Worm (Caenorhabditis elegans) whole organism, mixed stage, embryonic: Measurements from ENCODE around the gene F54D5.15.

Source experiments
- M03D4.4 ChIP-seq: sonication (generic microtip); optimal IDR thresholded peaks from 2 replicates; lab custom pipeline; 2017; ENCODE audit warnings: mild to moderate bottlenecking, missing genetic modification characterization, missing compliant biosample characterization
- bed-3 ChIP-seq: fragments of 200-800 bp; sonication (Bioruptor generic); optimal IDR thresholded peaks from 3 replicates; lab custom pipeline; 2018; ENCODE audit warnings: mild to moderate bottlenecking, missing genetic modification characterization, moderate library complexity, missing compliant biosample characterization
- blmp-1 ChIP-seq: fragments of 150-350 bp; optimal IDR thresholded peaks from 2 replicates; lab custom pipeline; 2014; ENCODE audit warnings: missing biosample characterization, missing genetic modification characterization
- ceh-39 ChIP-seq: fragments of 150-350 bp; optimal IDR thresholded peaks from 2 replicates; lab custom pipeline; 2014; ENCODE audit warnings: missing biosample characterization, missing genetic modification characterization
- ceh-43 ChIP-seq: fragments of 200-800 bp; sonication (Bioruptor generic); optimal IDR thresholded peaks from 2 replicates; lab custom pipeline; 2018; ENCODE audit warnings: mild to moderate bottlenecking, missing genetic modification characterization, moderate library complexity, missing compliant biosample characterization
- ceh-83 ChIP-seq: fragments of 200-800 bp; sonication (Bioruptor generic); optimal IDR thresholded peaks from 2 replicates; lab custom pipeline; 2018; ENCODE audit warnings: mild to moderate bottlenecking, missing genetic modification characterization, missing compliant biosample characterization
- ces-1 ChIP-seq: fragments of 150-350 bp; optimal IDR thresholded peaks from 2 replicates; lab custom pipeline; 2014; ENCODE audit warnings: missing biosample characterization, missing genetic modification reagents, missing genetic modification characterization
- cnd-1 ChIP-seq: fragments of 200-800 bp; sonication (Bioruptor generic); optimal IDR thresholded peaks from 2 replicates; lab custom pipeline; 2018; ENCODE audit warnings: mild to moderate bottlenecking, missing genetic modification characterization, missing compliant biosample characterization
- drap-1 ChIP-seq: fragments of 200-800 bp; sonication (Bioruptor generic); optimal IDR thresholded peaks from 3 replicates; lab custom pipeline; 2018; ENCODE audit warnings: mild to moderate bottlenecking, missing genetic modification characterization, missing compliant biosample characterization
- elt-1 ChIP-seq: sonication (generic microtip); optimal IDR thresholded peaks from 2 replicates; lab custom pipeline; 2017; ENCODE audit warnings: missing genetic modification characterization, mild to moderate bottlenecking, missing compliant biosample characterization, antibody characterized with exemption, moderate library complexity, borderline replicate concordance; ENCODE audit not compliant: insufficient read depth
- elt-3 ChIP-seq: fragments of 150-350 bp; optimal IDR thresholded peaks from 2 replicates; lab custom pipeline; 2014; ENCODE audit warnings: missing biosample characterization, missing genetic modification characterization
- flh-1 ChIP-seq: fragments of 200-800 bp; sonication (Bioruptor generic); optimal IDR thresholded peaks from 2 replicates; lab custom pipeline; 2018; ENCODE audit warnings: mild to moderate bottlenecking, missing genetic modification characterization, moderate library complexity, missing compliant biosample characterization
- ham-2 ChIP-seq: fragments of 200-800 bp; sonication (Bioruptor generic); optimal IDR thresholded peaks from 2 replicates; lab custom pipeline; 2018; ENCODE audit warnings: mild to moderate bottlenecking, missing genetic modification characterization, missing compliant biosample characterization
- hlh-1 ChIP-seq: fragments of 150-350 bp; optimal IDR thresholded peaks from 2 replicates; lab custom pipeline; 2014; ENCODE audit warnings: missing biosample characterization, missing genetic modification reagents, missing genetic modification characterization
- lin-13 ChIP-seq: fragments of 150-350 bp; optimal IDR thresholded peaks from 2 replicates; lab custom pipeline; 2014; ENCODE audit warnings: missing biosample characterization, missing genetic modification characterization
- lin-32 ChIP-seq: fragments of 200-800 bp; sonication (Bioruptor generic); optimal IDR thresholded peaks from 2 replicates; lab custom pipeline; 2018; ENCODE audit warnings: mild to moderate bottlenecking, missing genetic modification characterization, missing compliant biosample characterization
- lsy-2 ChIP-seq: fragments of 150-350 bp; optimal IDR thresholded peaks from 2 replicates; lab custom pipeline; 2014; ENCODE audit warnings: missing biosample characterization, missing genetic modification characterization
- mab-5 ChIP-seq: fragments of 150-350 bp; optimal IDR thresholded peaks from 2 replicates; lab custom pipeline; 2014; ENCODE audit warnings: missing biosample characterization, missing genetic modification characterization
- mep-1 ChIP-seq: fragments of 150-350 bp; optimal IDR thresholded peaks from 2 replicates; lab custom pipeline; 2017; ENCODE audit warnings: missing biosample characterization, missing genetic modification reagents, missing genetic modification characterization, inconsistent platforms
- mls-2 ChIP-seq: sonication (generic microtip); optimal IDR thresholded peaks from 2 replicates; lab custom pipeline; 2016; ENCODE audit warnings: mild to moderate bottlenecking, missing genetic modification characterization, moderate library complexity, missing compliant biosample characterization
- nhr-12 ChIP-seq: fragments of 150-350 bp; optimal IDR thresholded peaks from 2 replicates; lab custom pipeline; 2014; ENCODE audit warnings: missing biosample characterization, missing genetic modification characterization
- nhr-2 ChIP-seq: fragments of 150-350 bp; optimal IDR thresholded peaks from 2 replicates; lab custom pipeline; 2014; ENCODE audit warnings: missing biosample characterization, missing genetic modification characterization
- nhr-237 ChIP-seq: fragments of 150-350 bp; optimal IDR thresholded peaks from 2 replicates; lab custom pipeline; 2014; ENCODE audit warnings: missing biosample characterization, missing genetic modification characterization
- nhr-28 ChIP-seq: fragments of 150-350 bp; optimal IDR thresholded peaks from 2 replicates; lab custom pipeline; 2014; ENCODE audit warnings: missing biosample characterization, missing genetic modification characterization
- nhr-76 ChIP-seq: sonication (generic microtip); optimal IDR thresholded peaks from 2 replicates; lab custom pipeline; 2017; ENCODE audit warnings: missing biosample characterization, missing genetic modification characterization
- pha-4 ChIP-seq: fragments of 150-350 bp; optimal IDR thresholded peaks from 2 replicates; lab custom pipeline; 2018; ENCODE audit warnings: missing biosample characterization, missing genetic modification reagents, missing genetic modification characterization
- sem-2 ChIP-seq: fragments of 200-800 bp; sonication (Bioruptor generic); optimal IDR thresholded peaks from 2 replicates; lab custom pipeline; 2018; ENCODE audit warnings: mild to moderate bottlenecking, missing genetic modification characterization, missing compliant biosample characterization
- snpc-4 ChIP-seq: fragments of 150-350 bp; optimal IDR thresholded peaks from 2 replicates; lab custom pipeline; 2014; ENCODE audit warnings: missing biosample characterization, missing genetic modification characterization
- sptf-1 ChIP-seq: sonication (generic microtip); optimal IDR thresholded peaks from 2 replicates; lab custom pipeline; 2017; ENCODE audit warnings: mild to moderate bottlenecking, missing genetic modification characterization, moderate library complexity, missing compliant biosample characterization
- tbx-8 ChIP-seq: fragments of 200-800 bp; sonication (Bioruptor generic); optimal IDR thresholded peaks from 2 replicates; lab custom pipeline; 2018; ENCODE audit warnings: mild to moderate bottlenecking, missing genetic modification characterization, moderate library complexity, missing compliant biosample characterization
- unc-120 ChIP-seq: sonication (generic microtip); optimal IDR thresholded peaks from 2 replicates; lab custom pipeline; 2017; ENCODE audit warnings: missing genetic modification characterization, missing compliant biosample characterization; ENCODE audit not compliant: poor library complexity, severe bottlenecking
- unc-39 ChIP-seq: fragments of 150-350 bp; optimal IDR thresholded peaks from 2 replicates; lab custom pipeline; 2014; ENCODE audit warnings: missing biosample characterization, missing genetic modification characterization
- unc-62 ChIP-seq: fragments of 150-350 bp; optimal IDR thresholded peaks from 2 replicates; lab custom pipeline; 2014; ENCODE audit warnings: missing biosample characterization, missing genetic modification reagents, missing genetic modification characterization
- zip-8 ChIP-seq: fragments of 150-350 bp; optimal IDR thresholded peaks from 2 replicates; lab custom pipeline; 2014; ENCODE audit warnings: missing biosample characterization, missing genetic modification characterization
- ztf-11 ChIP-seq: fragments of 150-350 bp; optimal IDR thresholded peaks from 2 replicates; lab custom pipeline; 2014; ENCODE audit warnings: missing biosample characterization, missing genetic modification characterization

F54D5.15 gene

DNA sequence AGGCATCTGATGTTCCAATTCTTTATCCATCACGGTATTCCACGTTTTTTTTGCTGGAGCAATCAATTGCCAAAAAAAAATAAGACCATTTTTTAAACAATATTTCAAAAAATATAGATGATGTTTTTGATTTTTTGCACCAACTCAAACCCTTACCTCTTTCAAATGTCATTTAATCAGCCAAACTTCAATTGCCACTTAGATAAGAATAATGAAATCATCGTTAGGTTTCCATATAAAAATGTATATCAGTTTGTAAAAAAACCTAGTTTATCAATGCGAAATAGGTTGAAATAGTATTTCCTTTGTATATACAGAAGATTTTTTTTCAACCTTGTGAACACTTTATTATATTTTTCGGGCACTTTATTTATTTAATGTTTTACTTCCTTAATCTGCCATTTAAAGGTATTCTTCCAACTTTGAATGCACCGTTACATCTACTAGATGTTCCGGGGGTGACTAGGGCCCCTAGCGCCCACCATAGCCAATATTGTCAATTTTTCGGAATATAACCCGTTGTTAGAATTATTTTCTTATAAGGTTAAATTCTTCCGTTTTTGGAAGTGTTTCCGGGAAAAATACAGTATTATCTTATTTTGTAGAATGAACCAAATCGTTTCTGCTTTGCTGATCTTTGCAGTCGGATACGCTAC is 5.3 kb upstream of the F54D5.15 start, which contains the start of the genes F54D5.23 and F54D5.4:
TSS of gene F54D5.23 (minus strand) at position 75 of the 656 bp plus-strand sequence.
TSS of gene F54D5.4 (plus strand) at position 606 of the 656 bp plus-strand sequence.
- TF ChIP-seq nhr-28 (no peak), elt-1 (tag; lab: Kevin White, UChicago) (no peak), ces-1 (no peak), nhr-12 (tag; lab: Kevin White, UChicago) (no peak), nhr-76 (no peak), elt-3 (tag; lab: Kevin White, UChicago) (no peak)

DNA sequence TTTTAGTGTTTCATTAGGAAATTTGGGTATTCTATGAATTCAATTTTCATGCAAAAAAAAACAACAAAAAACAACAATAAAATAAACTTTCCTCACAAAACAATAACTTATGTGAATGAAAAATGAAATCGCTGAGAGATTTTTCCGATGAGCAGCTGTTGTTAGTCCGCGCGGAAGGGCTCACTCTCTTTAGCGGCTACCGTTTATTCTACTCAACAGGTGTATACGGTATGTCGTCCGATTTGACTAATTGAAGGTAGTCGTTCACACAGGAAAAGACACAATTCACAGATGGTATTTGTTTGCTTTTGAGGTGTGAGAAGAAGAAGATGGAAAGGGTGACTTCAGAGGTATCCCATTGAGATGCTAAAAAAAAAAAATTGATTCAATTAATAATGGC is 4.6 kb upstream of the F54D5.15 start:
- TF ChIP-seq mep-1 (tag; lab: Kevin White, UChicago), result no peak
- TF ChIP-seq lin-32 (GFP tag; lab: Kevin White, UChicago), result peak; percentile 66
- TF ChIP-seq hlh-1 (tag; lab: Kevin White, UChicago), result peak; percentile 62
- no peak for TF ChIP-seq ceh-39
- TF ChIP-seq lsy-2 (tag; lab: Kevin White, UChicago), result peak; percentile 7
- TF ChIP-seq, all 35 proteins: peak for 3

DNA sequence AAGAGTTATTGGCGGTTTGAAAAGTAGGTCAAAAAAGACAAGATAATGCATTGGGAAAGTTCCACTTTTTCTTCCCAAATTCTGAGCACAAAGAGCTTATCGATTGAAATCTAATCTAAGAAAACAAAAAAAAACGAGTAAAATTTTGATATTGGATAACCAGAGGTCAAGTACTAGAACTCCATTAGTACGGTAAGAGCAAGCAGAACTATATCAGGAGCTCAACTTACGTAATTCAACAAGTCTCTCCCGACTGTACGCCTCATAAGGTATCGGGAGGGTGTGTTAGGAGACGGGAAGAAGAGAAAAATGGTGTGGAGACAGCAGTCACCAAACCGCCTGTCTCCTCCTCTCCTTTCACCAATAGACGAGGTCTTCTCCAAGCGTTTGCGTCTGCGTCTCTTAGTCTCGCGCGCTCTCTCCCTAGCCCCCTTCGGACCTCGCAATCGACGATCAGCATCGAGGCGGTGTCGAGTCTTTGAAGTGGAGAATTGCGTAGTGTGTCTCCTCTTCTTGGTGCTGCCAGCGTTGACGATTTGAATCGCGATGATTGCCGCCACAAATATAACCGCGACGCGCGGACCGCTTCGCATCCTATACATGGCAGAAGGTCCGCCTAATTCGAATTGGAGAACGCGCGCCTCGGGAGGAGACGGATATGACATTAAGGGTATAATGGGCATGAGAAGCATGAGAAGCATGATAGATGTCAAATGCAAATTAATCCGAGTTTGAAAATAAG is 3.1 kb upstream of the F54D5.15 start, which contains the start of gene F54D5.5:
TSS of gene F54D5.5 (minus strand) at position 51 of the 742 bp plus-strand sequence.
- TF ChIP-seq zip-8 (tag; lab: Kevin White, UChicago) (no peak), ham-2 (GFP tag; lab: Kevin White, UChicago) (peak; percentile 65), ceh-83 (GFP tag; lab: Kevin White, UChicago) (no peak), hlh-1 (tag; lab: Kevin White, UChicago) (peak; percentile 50), cnd-1 (tag; lab: Kevin White, UChicago) (peak; percentile 86), M03D4.4 (tag; lab: Kevin White, UChicago) (no peak), flh-1 (GFP tag; lab: Kevin White, UChicago) (no peak), nhr-237 (no peak), snpc-4 (no peak), bed-3 (GFP tag; lab: Kevin White, UChicago) (no peak), sem-2 (GFP tag; lab: Kevin White, UChicago) (no peak), ces-1 (peak; percentile 90), lsy-2 (tag; lab: Kevin White, UChicago) (peak; percentile 44), ceh-39 (peak; percentile 27), mls-2 (tag; lab: Kevin White, UChicago) (peak; percentile 94), unc-62 (peak; percentile 48), drap-1 (GFP tag; lab: Kevin White, UChicago) (peak; percentile 23), blmp-1 (tag; lab: Kevin White, UChicago) (no peak), ztf-11 (peak; percentile 80), nhr-2 (tag; lab: Kevin White, UChicago) (no peak), elt-3 (tag; lab: Kevin White, UChicago) (no peak), elt-1 (tag; lab: Kevin White, UChicago) (peak; percentile 42), nhr-76 (no peak), tbx-8 (GFP tag; lab: Kevin White, UChicago) (no peak), sptf-1 (peak; percentile 88), unc-39 (tag; lab: Kevin White, UChicago) (peak; percentile 63), nhr-12 (tag; lab: Kevin White, UChicago) (no peak), lin-32 (GFP tag; lab: Kevin White, UChicago) (no peak), pha-4 (tag; lab: Kevin White, UChicago) (peak; percentile 16), unc-120 (tag; lab: Kevin White, UChicago) (peak; percentile 8), nhr-28 (no peak), lin-13 (tag; lab: Kevin White, UChicago) (peak; percentile 35), mep-1 (tag; lab: Kevin White, UChicago) (peak; percentile 70), mab-5 (tag; lab: Kevin White, UChicago) (no peak), ceh-43 (GFP tag; lab: Kevin White, UChicago) (no peak)
